Fruit fly (Drosophila melanogaster): ENCODE measurements around the gene pch2.

The pch2 gene

DNA sequence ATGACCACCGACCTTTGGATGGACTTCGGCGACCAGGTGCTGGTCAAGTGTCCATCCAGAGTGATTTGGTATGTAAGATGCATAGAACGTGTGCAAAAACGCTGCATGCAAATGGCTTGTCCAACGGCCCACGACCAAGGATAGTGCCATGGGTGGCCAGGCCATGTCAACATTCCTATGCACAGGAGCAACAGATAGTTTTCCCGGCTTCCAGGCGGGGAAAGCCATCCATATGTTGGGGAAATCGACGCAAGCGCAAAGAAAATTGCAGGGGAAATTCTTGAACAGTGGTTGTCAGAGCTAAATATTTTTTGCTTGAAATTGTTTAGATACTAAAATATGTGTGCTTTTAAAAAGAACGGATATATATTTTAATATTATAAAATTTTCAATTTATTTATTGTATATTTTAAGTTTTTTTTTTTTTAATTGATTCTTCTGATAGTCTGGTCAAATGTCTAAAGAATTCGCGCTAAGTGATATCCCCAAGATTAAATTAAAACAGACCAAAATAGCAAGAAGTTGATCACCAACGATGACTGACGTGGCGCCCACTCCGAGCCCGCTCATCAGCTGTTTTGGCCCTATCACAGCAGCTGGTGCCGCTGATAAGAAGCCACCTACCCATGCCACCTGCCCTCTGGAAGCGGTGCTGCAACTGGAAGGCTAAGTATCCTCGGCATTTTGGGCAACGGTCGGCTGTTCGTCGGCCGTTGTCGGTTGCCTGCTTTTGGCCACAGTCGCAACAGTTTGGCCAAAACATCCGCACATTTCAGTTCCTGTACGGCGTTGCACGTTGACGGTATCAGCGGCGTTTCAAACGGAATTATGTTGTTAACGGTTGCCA is 16.1 kb upstream of the pch2 start, which contains the start of gene 5-HT2B (continued):
- TF ChIP-seq Med (GFP tag) (peak; percentile 43), dmrt99B (tag; optimal IDR thresholded peaks at IDR 0.05) (peak; percentile 39), lilli (GFP tag; optimal IDR thresholded peaks at IDR 0.05) (peak; percentile 17), Ada2b (GFP tag; IDR thresholded peaks at IDR 0.05) (0 out of 2 replicates have a peak, but pooled peaks have one; percentile 18), CG2678 (tag; optimal IDR thresholded peaks at IDR 0.05) (peak; percentile 65), grn (GFP tag; optimal IDR thresholded peaks at IDR 0.05) (no peak), CG2875 (GFP tag; optimal IDR thresholded peaks at IDR 0.05) (no peak), CG18476 (GFP tag; optimal IDR thresholded peaks at IDR 0.05) (no peak), Blimp-1 (GFP tag; optimal IDR thresholded peaks at IDR 0.05) (no peak), row (GFP tag; IDR thresholded peaks at IDR 0.05) (peak; percentile 30; the same call in 1 of the 3 replicates), nmo (GFP tag; optimal IDR thresholded peaks at IDR 0.05) (peak; percentile 0), fd102C (GFP tag; optimal IDR thresholded peaks at IDR 0.05) (no peak), CG11723 (GFP tag; optimal IDR thresholded peaks at IDR 0.05) (no peak), CG31365 (tag; optimal IDR thresholded peaks at IDR 0.05) (no peak), CG12391 (tag; optimal IDR thresholded peaks at IDR 0.05) (peak; percentile 36), Fer3 (tag; optimal IDR thresholded peaks at IDR 0.05) (peak; percentile 34), Sin3A (optimal IDR thresholded peaks at IDR 0.05) (no peak), CG11504 (tag; optimal IDR thresholded peaks at IDR 0.05) (peak; percentile 53), sim (GFP tag; IDR thresholded peaks at IDR 0.05) (no peak), hkb (optimal IDR thresholded peaks at IDR 0.05) (no peak), hkb (GFP tag; IDR thresholded peaks at IDR 0.05) (no peak), CG13775 (GFP tag; optimal IDR thresholded peaks at IDR 0.05) (peak; percentile 32), dimm (GFP tag; IDR thresholded peaks at IDR 0.05) (no peak), NK7.1 (GFP tag; optimal IDR thresholded peaks at IDR 0.05) (no peak), jigr1 (GFP tag; IDR thresholded peaks at IDR 0.05) (no peak), CG10543 (GFP tag; optimal IDR thresholded peaks at IDR 0.05) (peak; percentile 35), Camta (GFP tag; optimal IDR thresholded peaks at IDR 0.05) (no peak), Hr51 (GFP tag; optimal IDR thresholded peaks at IDR 0.05) (peak in 1 of 2 experiments; percentile 58), CG15269 (tag; optimal IDR thresholded peaks at IDR 0.05) (peak; percentile 51), trem (tag; optimal IDR thresholded peaks at IDR 0.05) (no peak), jing (GFP tag; optimal IDR thresholded peaks at IDR 0.05) (no peak), tx (GFP tag; optimal IDR thresholded peaks at IDR 0.05) (no peak), CG31441 (GFP tag; IDR thresholded peaks at IDR 0.05) (0 out of 2 replicates have a peak, but pooled peaks have one; percentile 27), Trl (optimal IDR thresholded peaks at IDR 0.05) (no peak), Trl (GFP tag; optimal IDR thresholded peaks at IDR 0.05) (no peak), CG11093 (GFP tag; IDR thresholded peaks at IDR 0.05) (no peak), seq (GFP tag; IDR thresholded peaks at IDR 0.05) (no peak), CG9932 (GFP tag; IDR thresholded peaks at IDR 0.05) (0 out of 2 replicates have a peak, but pooled peaks have one; percentile 29), CG6254 (GFP tag; optimal IDR thresholded peaks at IDR 0.05) (no peak), zfh2 (GFP tag; optimal IDR thresholded peaks at IDR 0.05) (no peak), ci (GFP tag; IDR thresholded peaks at IDR 0.05) (no peak), chn (GFP tag; optimal IDR thresholded peaks at IDR 0.05) (no peak), dysf (GFP tag; IDR thresholded peaks at IDR 0.05) (peak; percentile 27; the same call in 1 of the 3 replicates), D19A (tag; optimal IDR thresholded peaks at IDR 0.05) (no peak), disco-r (GFP tag; optimal IDR thresholded peaks at IDR 0.05) (no peak), crp (GFP tag; optimal IDR thresholded peaks at IDR 0.05) (peak in 1 of 2 experiments; percentile 37), sug (tag; optimal IDR thresholded peaks at IDR 0.05) (peak; percentile 10), Oli (tag; optimal IDR thresholded peaks at IDR 0.05) (peak; percentile 31), dati (GFP tag; IDR thresholded peaks at IDR 0.05) (no peak), CG10366 (GFP tag; IDR thresholded peaks at IDR 0.05) (0 out of 2 replicates have a peak, but pooled peaks have one; percentile 20)

All from whole organism, embryonic.